Worm (Caenorhabditis elegans) whole organism, midembryonic: ENCODE measurements around the gene ama-1.

Source experiments
- klf-2 ChIP-seq: fragments of 200-800 bp; sonication (Bioruptor generic); conservative IDR thresholded peaks from 2 replicates; pipeline ENCODE4 v1.3.6; 2022; ENCODE audit warnings: missing genetic modification reagents, missing genetic modification characterization, missing compliant biosample characterization
- tab-1 ChIP-seq: fragments of 200-800 bp; sonication (Bioruptor generic); IDR thresholded peaks from 2 replicates; pipeline ENCODE4 v1.3.6; 2022; ENCODE audit warnings: missing genetic modification characterization, missing compliant biosample characterization
- ztf-23 ChIP-seq: fragments of 200-800 bp; sonication (Bioruptor generic); IDR thresholded peaks from 2 replicates; pipeline ENCODE4 v1.3.6; 2022; ENCODE audit warnings: missing genetic modification reagents, missing genetic modification characterization, missing compliant biosample characterization

ce11 chrIV:4254989-4255582 is 7.2 kb downstream of the ama-1 start:
- TF ChIP-seq ztf-23 (GFP tag; lab: Robert Waterston, UW) (no peak), tab-1 (GFP tag; lab: Robert Waterston, UW) (no peak), klf-2 (GFP tag; lab: Robert Waterston, UW) (0 out of 2 replicates have a peak, but pooled peaks have one; percentile 37)
